Worm (Caenorhabditis elegans): ENCODE data around the gene Y81B9A.1.

The Y81B9A.1 gene

DNA sequence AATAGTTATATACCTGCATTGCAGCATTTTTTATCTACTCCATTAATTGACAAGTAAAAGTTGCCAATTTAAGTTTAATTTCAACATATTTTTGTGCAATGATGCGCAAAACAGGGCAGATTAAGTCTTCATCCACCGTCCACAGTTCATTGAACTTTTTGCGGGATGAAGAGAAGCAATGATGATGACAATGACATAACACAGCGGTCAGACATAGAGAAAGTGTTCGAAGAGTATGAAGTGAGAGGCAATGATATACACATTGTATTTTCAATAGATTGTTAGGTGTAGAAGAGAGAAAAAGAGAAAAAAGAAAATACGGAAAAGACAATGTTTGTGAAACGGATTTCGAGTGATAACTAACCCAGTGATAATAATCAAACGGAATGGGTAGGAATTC, 34.7 kb downstream of the Y81B9A.1 start:
- TF ChIP-seq mab-5 (tag; optimal IDR thresholded peaks at IDR 0.05) (no peak), elt-3 (tag; optimal IDR thresholded peaks at IDR 0.05) (peak; percentile 39), sptf-1 (tag; optimal IDR thresholded peaks at IDR 0.05) (no peak), lin-13 (tag; optimal IDR thresholded peaks at IDR 0.05) (no peak), blmp-1 (tag; optimal IDR thresholded peaks at IDR 0.05) (peak; percentile 10), ceh-39 (tag; optimal IDR thresholded peaks at IDR 0.05) (no peak)

DNA sequence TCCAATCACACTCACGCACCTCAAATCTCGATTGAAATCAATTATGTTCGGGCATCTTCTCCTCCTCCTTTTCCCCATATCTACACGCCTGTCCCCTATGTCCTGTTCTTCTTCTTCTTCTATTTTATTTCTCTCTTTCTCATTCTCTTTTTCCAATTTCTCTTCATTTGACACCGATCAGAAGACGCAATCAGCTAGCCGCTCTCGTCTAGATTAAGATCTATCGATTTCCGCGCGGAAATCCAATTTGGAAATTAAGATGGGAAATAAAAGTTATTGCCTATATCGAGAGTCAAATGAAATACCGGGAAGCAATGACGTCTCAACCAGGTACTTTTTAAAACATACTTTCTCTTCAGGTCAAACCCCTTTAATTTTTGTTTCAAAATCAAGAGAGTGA, 36.2 kb downstream of the Y81B9A.1 start:
- TF ChIP-seq nhr-28 (tag; optimal IDR thresholded peaks at IDR 0.05) (no peak), unc-62 (GFP tag; optimal IDR thresholded peaks at IDR 0.05) (peak; percentile 27), blmp-1 (tag; optimal IDR thresholded peaks at IDR 0.05) (peak; percentile 12), nhr-12 (tag; optimal IDR thresholded peaks at IDR 0.05) (no peak), lin-13 (tag; optimal IDR thresholded peaks at IDR 0.05) (no peak), elt-3 (tag; optimal IDR thresholded peaks at IDR 0.05) (no peak), mep-1 (tag; optimal IDR thresholded peaks at IDR 0.05) (no peak), hlh-1 (tag; optimal IDR thresholded peaks at IDR 0.05) (peak; percentile 15), elt-1 (tag; optimal IDR thresholded peaks at IDR 0.05; ENCODE audit: borderline replicate concordance, insufficient read depth) (peak; percentile 85), tbx-8 (GFP tag; optimal IDR thresholded peaks at IDR 0.05) (no peak), nhr-237 (tag; optimal IDR thresholded peaks at IDR 0.05) (no peak), nhr-2 (tag; optimal IDR thresholded peaks at IDR 0.05) (no peak), zip-8 (tag; optimal IDR thresholded peaks at IDR 0.05) (no peak), ceh-43 (GFP tag; optimal IDR thresholded peaks at IDR 0.05) (no peak), ham-2 (GFP tag; optimal IDR thresholded peaks at IDR 0.05) (peak; percentile 74), drap-1 (GFP tag; optimal IDR thresholded peaks at IDR 0.05) (no peak), unc-120 (tag; optimal IDR thresholded peaks at IDR 0.05; ENCODE audit: poor library complexity, severe bottlenecking) (peak; percentile 24), lin-32 (GFP tag; optimal IDR thresholded peaks at IDR 0.05) (no peak), nhr-76 (tag; optimal IDR thresholded peaks at IDR 0.05) (no peak), sem-2 (GFP tag; optimal IDR thresholded peaks at IDR 0.05) (no peak), sptf-1 (tag; optimal IDR thresholded peaks at IDR 0.05) (no peak), M03D4.4 (tag; optimal IDR thresholded peaks at IDR 0.05) (no peak)

DNA sequence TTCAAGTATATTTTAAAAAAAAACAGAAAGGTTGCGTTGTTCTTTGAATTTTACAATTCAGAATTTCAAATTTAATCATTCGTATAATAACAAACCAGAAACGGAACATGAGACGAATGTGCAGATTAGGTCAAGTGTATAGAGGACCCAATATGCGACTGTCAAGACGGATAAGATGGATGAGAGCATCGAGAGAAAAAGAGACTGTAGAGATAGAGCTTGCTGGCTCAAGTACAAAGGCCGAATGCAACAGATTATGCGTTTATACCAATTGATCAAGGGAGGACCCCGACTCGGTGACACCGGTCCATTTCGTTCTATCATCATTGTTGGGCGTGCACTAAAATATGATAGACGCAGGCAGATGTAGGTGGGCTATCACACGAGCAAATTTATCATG, 38.1 kb downstream of the Y81B9A.1 start:
- peak; percentile 64 for TF ChIP-seq nhr-2 (tag; optimal IDR thresholded peaks at IDR 0.05)
- no peak for TF ChIP-seq cnd-1 (tag; optimal IDR thresholded peaks at IDR 0.05)

DNA sequence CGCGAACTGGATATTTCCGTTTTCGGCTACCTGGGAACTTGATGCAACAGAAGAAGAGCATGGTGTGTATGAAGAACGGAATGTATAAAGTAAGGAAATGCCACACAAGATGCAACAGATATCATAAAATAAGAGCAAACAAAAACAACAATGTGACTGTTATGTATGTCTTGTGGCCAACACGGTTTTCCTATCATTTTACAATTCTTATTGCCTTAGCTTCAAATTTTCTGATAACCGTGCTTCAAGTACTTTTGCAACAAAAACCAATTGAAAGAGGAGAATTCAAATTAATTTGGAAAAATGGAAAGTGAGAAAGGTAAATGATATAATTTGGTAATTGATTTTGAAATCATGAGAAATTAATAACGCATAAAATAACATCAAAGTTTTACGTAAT, 39.3 kb downstream of the Y81B9A.1 start:
- TF ChIP-seq lsy-2 (tag; optimal IDR thresholded peaks at IDR 0.05) = no peak
- no peak for TF ChIP-seq ham-2 (GFP tag; optimal IDR thresholded peaks at IDR 0.05)
- no peak for TF ChIP-seq mep-1 (tag; optimal IDR thresholded peaks at IDR 0.05)
- no peak for TF ChIP-seq nhr-76 (tag; optimal IDR thresholded peaks at IDR 0.05)
- TF ChIP-seq unc-120 (tag; optimal IDR thresholded peaks at IDR 0.05; ENCODE audit: poor library complexity, severe bottlenecking) = no peak
- TF ChIP-seq snpc-4 (tag; optimal IDR thresholded peaks at IDR 0.05) = no peak
- no peak for TF ChIP-seq M03D4.4 (tag; optimal IDR thresholded peaks at IDR 0.05)
- no peak for TF ChIP-seq elt-1 (tag; optimal IDR thresholded peaks at IDR 0.05; ENCODE audit: borderline replicate concordance, insufficient read depth)
- no peak for TF ChIP-seq sem-2 (GFP tag; optimal IDR thresholded peaks at IDR 0.05)
- TF ChIP-seq ces-1 (GFP tag; optimal IDR thresholded peaks at IDR 0.05) = no peak
- no peak for TF ChIP-seq elt-3 (tag; optimal IDR thresholded peaks at IDR 0.05)
- no peak for TF ChIP-seq pha-4 (tag; optimal IDR thresholded peaks at IDR 0.05)
- no peak for TF ChIP-seq nhr-12 (tag; optimal IDR thresholded peaks at IDR 0.05)
- no peak for TF ChIP-seq drap-1 (GFP tag; optimal IDR thresholded peaks at IDR 0.05)
- TF ChIP-seq cnd-1 (tag; optimal IDR thresholded peaks at IDR 0.05) = no peak

DNA sequence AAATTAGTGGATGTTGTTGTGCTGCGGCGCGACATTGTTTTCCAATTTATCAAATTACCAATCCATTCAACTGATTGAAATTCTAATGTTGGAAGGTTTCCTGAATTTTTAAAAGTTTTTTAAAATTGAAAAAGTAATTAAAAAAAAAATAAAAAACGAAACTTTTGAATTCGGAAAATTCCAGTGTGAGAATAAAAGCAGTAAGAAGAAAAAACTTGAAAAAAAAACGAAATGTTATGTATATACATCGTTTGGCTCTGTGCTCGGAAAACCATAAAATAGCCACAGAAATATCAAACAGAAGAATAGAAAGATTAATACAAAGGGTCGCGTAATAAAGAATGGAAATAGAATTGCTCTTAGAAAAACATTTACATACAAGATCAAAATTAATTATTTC, 39.8 kb downstream of the Y81B9A.1 start, which contains the start of gene vav-1:
vav-1 (minus strand) TSS at position 101 of the 400 bp plus-strand sequence.
- no peak for TF ChIP-seq M03D4.4 (tag; optimal IDR thresholded peaks at IDR 0.05)
- no peak for TF ChIP-seq nhr-12 (tag; optimal IDR thresholded peaks at IDR 0.05)

DNA sequence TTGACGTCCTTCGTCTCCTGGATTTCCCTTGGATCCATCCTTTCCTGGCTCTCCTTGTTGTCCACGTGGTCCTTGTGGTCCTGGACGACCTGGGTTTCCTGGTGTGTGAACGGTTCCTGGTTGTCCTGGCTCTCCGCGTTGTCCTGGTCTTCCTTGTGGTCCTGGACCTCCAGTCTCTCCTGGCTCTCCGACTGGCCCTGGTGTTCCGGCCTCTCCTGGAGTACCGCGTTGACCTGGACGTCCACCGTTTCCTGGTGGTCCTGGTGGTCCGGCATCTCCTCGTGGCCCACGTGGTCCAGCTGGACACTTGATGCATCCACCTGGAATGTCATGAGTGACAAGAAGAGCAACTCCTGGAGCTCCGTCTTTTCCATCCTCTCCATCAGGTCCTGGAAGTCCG, 41.6 kb downstream of the Y81B9A.1 start:
- no peak for TF ChIP-seq pha-4 (tag; optimal IDR thresholded peaks at IDR 0.05)
- TF ChIP-seq mls-2 (tag; optimal IDR thresholded peaks at IDR 0.05) = no peak
- no peak for TF ChIP-seq unc-39 (tag; optimal IDR thresholded peaks at IDR 0.05)
- TF ChIP-seq M03D4.4 (tag; optimal IDR thresholded peaks at IDR 0.05) = no peak
